Worm (Caenorhabditis elegans): Measurements from ENCODE around the gene cytb-5.1.

The cytb-5.1 gene

DNA sequence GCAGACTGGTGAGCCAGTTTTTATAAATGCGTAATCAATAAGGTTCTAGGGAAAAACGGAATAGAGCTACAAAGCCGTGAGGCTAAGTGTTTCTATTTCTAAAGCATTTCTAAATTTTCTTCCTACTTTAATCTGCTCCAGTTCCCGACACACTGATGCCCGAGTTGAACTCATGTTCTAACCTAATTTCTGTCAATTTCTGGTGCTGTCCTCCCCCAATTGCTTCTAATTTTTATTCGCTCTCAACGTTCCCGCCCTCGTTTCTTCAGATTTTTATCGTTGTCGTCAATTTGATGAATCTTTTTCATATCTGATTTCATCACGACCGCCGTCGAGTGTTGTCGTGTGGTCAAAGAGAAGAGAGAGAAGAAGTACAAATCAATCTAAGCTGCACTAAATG lies 28.1 kb downstream of the cytb-5.1 start:
- TF ChIP-seq T07F8.4 (tag; optimal IDR thresholded peaks at IDR 0.05) = no peak
- no peak for TF ChIP-seq hrde-1 (tag; optimal IDR thresholded peaks at IDR 0.05; ENCODE audit: borderline replicate concordance)

DNA sequence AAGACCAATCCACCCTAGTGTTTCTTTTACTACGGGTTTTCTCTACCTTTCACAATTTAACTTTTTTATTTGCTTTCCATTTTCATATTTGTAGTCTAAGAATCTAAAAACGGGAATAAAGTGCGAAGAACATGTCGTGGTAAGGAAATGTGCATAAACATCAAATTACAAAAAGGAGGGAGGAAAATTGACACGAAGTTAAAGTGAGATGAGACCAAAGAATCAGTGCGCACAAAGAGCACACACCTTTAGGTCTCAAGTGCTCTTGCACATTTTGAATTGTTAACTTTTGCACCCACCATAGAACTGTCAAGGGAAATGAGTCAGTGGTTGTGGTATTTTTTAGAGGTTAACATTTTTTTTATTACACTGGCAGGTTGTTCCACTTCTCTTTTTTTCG lies 28.8 kb downstream of the cytb-5.1 start:
- no peak for TF ChIP-seq him-1 (tag; optimal IDR thresholded peaks at IDR 0.05)
- peak; percentile 21 for TF ChIP-seq nhr-80 (tag; optimal IDR thresholded peaks at IDR 0.05)

DNA sequence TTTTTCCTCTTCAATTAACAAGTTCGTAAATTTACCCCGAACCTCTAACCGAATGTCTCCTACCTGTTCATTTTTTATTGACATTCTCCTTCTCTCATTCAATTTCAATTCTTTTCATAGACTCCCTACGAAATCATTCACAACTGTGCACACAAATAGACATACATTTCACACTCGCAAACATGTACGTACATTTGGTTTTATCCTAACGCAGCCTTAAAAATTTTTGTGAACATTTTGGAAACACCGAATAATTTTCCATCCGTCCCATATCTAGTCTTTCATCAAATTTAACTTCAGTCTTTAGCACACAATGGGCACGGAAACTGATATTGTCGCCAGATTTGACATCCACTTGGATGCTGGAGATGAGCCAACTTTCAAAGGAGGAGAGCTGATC lies 31.8 kb downstream of the cytb-5.1 start, which contains the start of gene arrd-25:
Gene arrd-25 (plus strand): TSS at position 301 of the 400 bp plus-strand sequence.
- no peak for TF ChIP-seq lin-35 (GFP tag; optimal IDR thresholded peaks at IDR 0.05)
- TF ChIP-seq ztf-26 (tag; optimal IDR thresholded peaks at IDR 0.05) = no peak
- TF ChIP-seq ceh-27 (GFP tag; optimal IDR thresholded peaks at IDR 0.05) = no peak
- no peak for TF ChIP-seq attf-6 (GFP tag; IDR thresholded peaks at IDR 0.05)
- no peak for TF ChIP-seq tbp1 (GFP tag; optimal IDR thresholded peaks at IDR 0.05)
- no peak for TF ChIP-seq dox-1 (GFP tag; IDR thresholded peaks at IDR 0.05)
- no peak for TF ChIP-seq Y95B8A.8 (GFP tag; IDR thresholded peaks at IDR 0.05)
- TF ChIP-seq Y53F4B.3 (GFP tag; IDR thresholded peaks at IDR 0.05) = no peak
- TF ChIP-seq snpc-1.1 (tag; optimal IDR thresholded peaks at IDR 0.05; ENCODE audit: insufficient read depth) = no peak
- no peak for TF ChIP-seq hrde-1 (tag; optimal IDR thresholded peaks at IDR 0.05; ENCODE audit: borderline replicate concordance)
- no peak for TF ChIP-seq B0035.1 (tag; optimal IDR thresholded peaks at IDR 0.05)
- TF ChIP-seq lag-1 (GFP tag; IDR thresholded peaks at IDR 0.05) = no peak
- no peak for TF ChIP-seq Y56A3A.18 (GFP tag; IDR thresholded peaks at IDR 0.05)
- TF ChIP-seq bed-2 (GFP tag; IDR thresholded peaks at IDR 0.05) = no peak
- TF ChIP-seq egrh-3 (GFP tag; IDR thresholded peaks at IDR 0.05) = no peak
- TF ChIP-seq snpc-4 (GFP tag; optimal IDR thresholded peaks at IDR 0.05) = no peak
- no peak for TF ChIP-seq snpc-4 (tag; optimal IDR thresholded peaks at IDR 0.05)
- no peak for TF ChIP-seq ztf-22 (GFP tag; optimal IDR thresholded peaks at IDR 0.05)

DNA sequence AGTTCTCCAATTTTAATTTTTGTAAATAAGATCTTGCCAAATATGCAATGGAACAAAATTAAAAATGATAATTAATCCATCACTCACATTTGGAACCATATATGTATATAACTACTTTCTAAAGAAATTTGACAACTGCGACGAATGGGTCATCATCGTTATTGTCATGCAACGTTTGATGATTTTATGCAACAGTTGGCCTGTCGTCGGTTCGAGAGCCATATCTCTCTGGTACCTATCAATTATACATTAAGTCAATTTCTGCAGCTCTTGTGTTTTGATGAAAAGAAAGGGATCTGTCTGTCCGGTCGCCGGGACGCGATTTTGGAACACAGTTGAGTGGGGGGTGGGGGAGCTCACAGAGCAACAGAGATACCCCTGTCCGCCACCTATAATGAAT lies 37.6 kb downstream of the cytb-5.1 start:
- TF ChIP-seq lin-40 (tag; optimal IDR thresholded peaks at IDR 0.05) (no peak), madf-3 (GFP tag; IDR thresholded peaks at IDR 0.05) (no peak), ztf-6 (GFP tag; IDR thresholded peaks at IDR 0.05) (no peak), ccch-3 (GFP tag; optimal IDR thresholded peaks at IDR 0.05) (no peak), die-1 (tag; optimal IDR thresholded peaks at IDR 0.05) (no peak), egrh-3 (GFP tag; IDR thresholded peaks at IDR 0.05) (no peak), athp-1 (tag; optimal IDR thresholded peaks at IDR 0.05) (no peak), F52B5.7 (tag; optimal IDR thresholded peaks at IDR 0.05) (no peak)

DNA sequence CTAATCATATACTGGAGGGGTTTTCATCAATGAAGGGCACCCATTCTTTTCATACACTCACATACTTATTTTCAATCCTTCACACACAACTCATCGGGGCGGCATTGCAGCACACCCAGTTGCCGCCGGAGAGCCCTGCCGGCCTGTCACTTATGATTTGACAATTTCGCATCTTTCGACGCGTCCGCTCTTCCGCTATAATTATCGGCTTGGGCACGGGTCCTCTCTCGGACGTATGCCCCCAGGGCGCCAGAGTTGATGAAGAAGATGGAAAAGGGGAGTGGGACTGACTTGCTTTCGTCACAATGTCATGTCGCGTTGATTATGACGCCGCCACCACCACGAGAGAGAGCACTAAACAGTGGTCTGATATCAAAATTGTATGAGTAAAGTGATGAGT lies 42.6 kb downstream of the cytb-5.1 start:
- TF ChIP-seq aptf-3 (GFP tag; IDR thresholded peaks at IDR 0.05) (0 out of 2 replicates have a peak, but pooled peaks have one; percentile 35), Y67H2A.10 (GFP tag; conservative IDR thresholded peaks at IDR 0.05) (no peak), tbx-9 (tag; optimal IDR thresholded peaks at IDR 0.05; ENCODE audit: borderline replicate concordance) (no peak), B0019.2 (GFP tag; conservative IDR thresholded peaks at IDR 0.05) (no peak), attf-6 (GFP tag; IDR thresholded peaks at IDR 0.05) (no peak), hmg-20 (GFP tag; IDR thresholded peaks at IDR 0.05) (no peak), dpff-1 (tag; optimal IDR thresholded peaks at IDR 0.05) (no peak), zfh-2 (GFP tag; conservative IDR thresholded peaks at IDR 0.05) (peak; percentile 59), F49E8.2 (tag; optimal IDR thresholded peaks at IDR 0.05; ENCODE audit: insufficient read depth) (no peak), sdz-38 (tag; optimal IDR thresholded peaks at IDR 0.05) (no peak), repo-1 (tag; optimal IDR thresholded peaks at IDR 0.05) (no peak), K11D2.4 (GFP tag; IDR thresholded peaks at IDR 0.05) (no peak), mxl-1 (tag; optimal IDR thresholded peaks at IDR 0.05) (no peak), ceh-79 (tag; optimal IDR thresholded peaks at IDR 0.05) (no peak)
